Worm (Caenorhabditis elegans) whole organism, late embryonic: Measurements from ENCODE around the gene gad-3.

Experiments
- K09A11.1 ChIP-seq: sonication (generic microtip); optimal IDR thresholded peaks from 2 replicates; lab custom pipeline; 2017; ENCODE audit warnings: antibody characterized with exemption, mild to moderate bottlenecking, missing genetic modification characterization, missing compliant biosample characterization; ENCODE audit not compliant: insufficient read depth
- T23F11.4 ChIP-seq: fragments of 200-800 bp; sonication (Bioruptor generic); optimal IDR thresholded peaks from 2 replicates; lab custom pipeline; 2018; ENCODE audit warnings: mild to moderate bottlenecking, missing genetic modification characterization, missing compliant biosample characterization
- ahr-1 ChIP-seq: sonication (generic microtip); optimal IDR thresholded peaks from 2 replicates; lab custom pipeline; 2016; ENCODE audit warnings: missing genetic modification characterization, missing compliant biosample characterization
- ceh-18 ChIP-seq: sonication (generic microtip); optimal IDR thresholded peaks from 2 replicates; lab custom pipeline; 2016; ENCODE audit warnings: missing genetic modification characterization, missing compliant biosample characterization
- ceh-24 ChIP-seq: sonication (generic microtip); optimal IDR thresholded peaks from 2 replicates; lab custom pipeline; 2016; ENCODE audit warnings: mild to moderate bottlenecking, missing genetic modification characterization, missing compliant biosample characterization
- ceh-48 ChIP-seq: sonication (generic microtip); optimal IDR thresholded peaks from 2 replicates; lab custom pipeline; 2016; ENCODE audit warnings: missing genetic modification characterization, inconsistent platforms, missing compliant biosample characterization
- che-1 ChIP-seq: sonication (generic microtip); optimal IDR thresholded peaks from 2 replicates; lab custom pipeline; 2016; ENCODE audit warnings: mild to moderate bottlenecking, missing genetic modification characterization, missing compliant biosample characterization
- dmd-4 ChIP-seq: sonication (generic microtip); optimal IDR thresholded peaks from 2 replicates; lab custom pipeline; 2016; ENCODE audit warnings: borderline replicate concordance, missing genetic modification characterization, missing compliant biosample characterization
- elt-2 ChIP-seq: sonication (generic microtip); optimal IDR thresholded peaks from 2 replicates; lab custom pipeline; 2016; ENCODE audit warnings: missing genetic modification reagents, missing genetic modification characterization, missing compliant biosample characterization
- elt-4 ChIP-seq: sonication (generic microtip); optimal IDR thresholded peaks from 2 replicates; lab custom pipeline; 2016; ENCODE audit warnings: missing genetic modification characterization, missing compliant biosample characterization
- hlh-13 ChIP-seq: fragments of 200-800 bp; sonication (Bioruptor generic); optimal IDR thresholded peaks from 2 replicates; lab custom pipeline; 2018; ENCODE audit warnings: mild to moderate bottlenecking, missing genetic modification characterization, missing compliant biosample characterization
- hlh-15 ChIP-seq: sonication (generic microtip); optimal IDR thresholded peaks from 2 replicates; lab custom pipeline; 2016; ENCODE audit warnings: missing genetic modification characterization, missing compliant biosample characterization
- hlh-6 ChIP-seq: sonication (generic microtip); optimal IDR thresholded peaks from 2 replicates; lab custom pipeline; 2016; ENCODE audit warnings: missing genotype, missing genetic modification characterization, missing compliant biosample characterization
- lim-6 ChIP-seq: sonication (generic microtip); optimal IDR thresholded peaks from 2 replicates; lab custom pipeline; 2016; ENCODE audit warnings: missing genetic modification characterization, missing compliant biosample characterization
- mec-3 ChIP-seq: sonication (generic microtip); optimal IDR thresholded peaks from 2 replicates; lab custom pipeline; 2016; ENCODE audit warnings: borderline replicate concordance, missing genetic modification characterization, missing compliant biosample characterization
- nhr-11 ChIP-seq: fragments of 150-350 bp; optimal IDR thresholded peaks from 2 replicates; lab custom pipeline; 2014; ENCODE audit warnings: missing biosample characterization, missing genetic modification characterization
- odd-2 ChIP-seq: sonication (generic microtip); optimal IDR thresholded peaks from 2 replicates; lab custom pipeline; 2017; ENCODE audit warnings: antibody characterized with exemption, mild to moderate bottlenecking, missing genetic modification characterization, missing compliant biosample characterization
- pat-9 ChIP-seq: fragments of 200-800 bp; sonication (Bioruptor generic); optimal IDR thresholded peaks from 2 replicates; lab custom pipeline; 2018; ENCODE audit warnings: mild to moderate bottlenecking, missing genetic modification characterization, moderate library complexity, missing compliant biosample characterization
- pax-1 ChIP-seq: fragments of 150-350 bp; optimal IDR thresholded peaks from 2 replicates; lab custom pipeline; 2014; ENCODE audit warnings: missing biosample characterization, missing genetic modification characterization
- pha-4 ChIP-seq: fragments of 150-350 bp; optimal IDR thresholded peaks from 2 replicates; lab custom pipeline; 2018; ENCODE audit warnings: missing biosample characterization, missing genetic modification reagents, missing genetic modification characterization
- pros-1 ChIP-seq: fragments of 150-350 bp; optimal IDR thresholded peaks from 2 replicates; lab custom pipeline; 2014; ENCODE audit warnings: missing biosample characterization, missing genetic modification reagents, missing genetic modification characterization
- sdc-2 ChIP-seq: sonication (generic microtip); optimal IDR thresholded peaks from 2 replicates; lab custom pipeline; 2016; ENCODE audit warnings: missing genotype, missing genetic modification characterization, missing compliant biosample characterization
- sox-4 ChIP-seq: sonication (generic microtip); optimal IDR thresholded peaks from 2 replicates; lab custom pipeline; 2017; ENCODE audit warnings: mild to moderate bottlenecking, missing genetic modification characterization, inconsistent platforms, missing compliant biosample characterization
- tbx-2 ChIP-seq: sonication (generic microtip); optimal IDR thresholded peaks from 2 replicates; lab custom pipeline; 2016; ENCODE audit warnings: missing genetic modification characterization, missing compliant biosample characterization
- ttx-3 ChIP-seq: sonication (generic microtip); optimal IDR thresholded peaks from 2 replicates; lab custom pipeline; 2016; ENCODE audit warnings: missing genetic modification reagents, missing genetic modification characterization, missing compliant biosample characterization
- unc-3 ChIP-seq, 2 experiments: fragments of 200-800 bp in 1 of 2; sonication (Bioruptor generic) in 1 of 2; sonication (generic microtip) in 1 of 2; conservative IDR thresholded peaks in 1 of 2; optimal IDR thresholded peaks in 1 of 2; 2 replicates each; pipeline versions ENCODE4 v1.3.6 to Lab custom; 2016 to 2022; ENCODE audit warnings: missing compliant biosample characterization in 2 of 2, missing genetic modification characterization in 2 of 2, missing genetic modification reagents in 1 of 2
- unc-55 ChIP-seq: sonication (generic microtip); optimal IDR thresholded peaks from 2 replicates; lab custom pipeline; 2017; ENCODE audit warnings: missing biosample characterization, missing genetic modification reagents, missing genetic modification characterization

gad-3 gene

DNA sequence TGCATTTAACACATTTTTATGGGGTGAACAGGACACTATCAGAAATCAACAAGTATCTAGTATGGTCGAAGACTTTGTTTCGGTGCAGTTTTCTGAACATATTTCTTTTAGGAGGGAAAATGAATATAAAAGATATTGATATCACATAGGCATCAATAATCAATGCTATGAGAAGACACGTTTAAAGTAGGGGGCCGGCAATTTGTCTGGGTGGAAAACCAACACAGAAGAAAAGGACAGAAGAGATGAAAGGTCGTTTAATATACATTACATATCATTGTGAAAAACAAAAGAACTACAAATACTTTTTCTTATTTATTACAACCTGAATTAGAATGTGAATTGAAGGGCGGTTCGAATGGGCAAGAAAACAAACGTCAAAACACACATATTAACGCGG, 20.5 kb downstream of the gad-3 start:
- no peak for TF ChIP-seq sdc-2 (tag; lab: Kevin White, UChicago)
- TF ChIP-seq, all 69 proteins: peak for 0

DNA sequence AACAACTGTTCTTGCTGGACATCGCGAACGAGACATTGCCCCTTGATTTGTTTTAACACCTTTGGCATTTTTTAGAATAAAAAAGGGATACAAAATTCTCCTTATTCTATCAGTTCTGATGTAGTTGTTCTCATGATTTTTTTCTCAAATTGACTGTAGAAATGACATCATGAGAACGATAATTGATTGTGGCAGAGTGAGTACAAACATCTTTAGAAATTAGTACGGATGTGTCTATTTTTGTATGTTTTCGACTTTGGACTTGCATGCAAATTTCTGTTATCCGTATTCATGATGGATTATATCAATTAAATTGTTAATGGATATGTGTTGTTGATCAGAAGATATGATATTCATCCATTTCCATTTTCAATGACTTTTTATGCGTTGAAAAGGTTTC, 24.7 kb downstream of the gad-3 start:
- no peak for TF ChIP-seq tbx-2 (tag; lab: Kevin White, UChicago)
- TF ChIP-seq sox-4 (tag; lab: Kevin White, UChicago), result no peak

DNA sequence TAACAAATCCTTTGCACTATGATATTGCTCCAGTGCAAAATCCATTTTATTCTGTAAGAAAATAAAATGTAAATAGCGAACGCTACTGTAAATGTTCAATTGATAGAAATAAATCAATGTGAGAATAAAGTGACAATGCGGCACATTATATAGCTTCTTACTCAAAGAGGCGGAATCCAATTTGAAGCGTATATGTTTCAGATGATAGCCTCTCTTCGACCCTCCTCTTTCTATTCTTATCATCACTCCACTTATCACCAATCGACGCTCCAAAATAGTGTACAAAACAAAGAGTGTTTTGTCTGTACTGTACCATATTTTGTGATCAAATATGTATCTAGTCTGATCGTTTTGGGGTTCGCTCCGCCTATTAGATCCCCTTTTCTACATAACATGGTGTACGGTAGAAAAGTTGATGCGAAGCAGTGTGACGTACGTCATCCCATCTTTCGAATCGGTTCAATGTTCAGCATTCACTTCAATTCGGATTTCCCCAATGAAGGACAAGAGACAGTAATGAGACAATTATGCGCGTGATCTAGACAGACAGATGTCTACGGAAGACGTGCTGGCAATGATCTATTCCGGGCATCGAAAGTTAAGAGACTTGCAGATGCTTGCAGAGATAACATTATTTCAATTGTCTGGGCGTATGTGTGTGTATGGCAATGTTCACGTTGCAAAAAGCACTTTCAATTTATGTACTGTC, 25.8 kb downstream of the gad-3 start, which contains the start of gene spl-2:
TSS of gene spl-2 (minus strand) at position 51 of the 709 bp plus-strand sequence.
- TF ChIP-seq elt-4 (tag; lab: Kevin White, UChicago) (no peak), T23F11.4 (GFP tag; lab: Kevin White, UChicago) (no peak), che-1 (tag; lab: Kevin White, UChicago) (no peak), odd-2 (tag; lab: Kevin White, UChicago) (no peak), elt-2 (tag; lab: Kevin White, UChicago) (peak; percentile 22)
- TF ChIP-seq, all 69 proteins: peak for 1

DNA sequence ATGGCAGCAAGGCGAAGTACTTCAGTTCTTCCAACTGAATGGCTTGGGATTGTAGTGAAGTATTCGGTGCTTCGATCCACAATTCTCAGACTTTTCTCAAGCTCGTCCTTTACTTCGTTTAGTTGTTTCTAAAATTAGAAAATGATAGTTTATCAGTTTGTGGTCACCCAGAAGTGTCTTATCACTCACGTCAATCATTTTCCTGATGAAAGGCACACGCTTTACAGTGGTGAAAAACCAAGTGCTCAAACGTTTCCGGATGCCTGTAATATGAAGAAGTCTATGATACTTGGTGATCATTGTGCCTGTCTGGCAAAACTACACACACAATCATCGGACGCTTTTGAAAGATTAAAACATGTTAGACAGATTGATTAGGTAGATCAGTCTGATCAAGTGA, 26.6 kb downstream of the gad-3 start:
- TF ChIP-seq elt-2 (tag; lab: Kevin White, UChicago) (peak; percentile 19), hlh-15 (tag; lab: Kevin White, UChicago) (no peak)

DNA sequence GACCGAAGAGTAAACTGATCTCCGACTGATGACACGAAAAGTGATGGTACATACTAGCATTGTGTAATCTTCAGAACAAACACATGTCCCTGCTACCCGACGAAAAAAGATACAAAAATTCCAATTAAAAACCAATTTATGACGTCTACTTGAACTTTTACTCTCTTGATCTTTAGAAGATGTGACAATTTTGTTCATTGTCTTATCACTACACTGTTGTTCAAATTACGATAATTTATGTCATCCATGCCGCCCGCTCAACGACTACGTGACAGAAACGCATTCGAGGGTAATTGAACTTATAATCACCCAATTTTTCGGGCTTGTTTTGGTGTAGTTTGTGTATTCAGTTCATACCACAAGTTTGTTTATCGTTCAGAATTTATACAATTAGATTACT, 28.9 kb downstream of the gad-3 start:
- TF ChIP-seq pros-1 (tag; lab: Kevin White, UChicago), result no peak

DNA sequence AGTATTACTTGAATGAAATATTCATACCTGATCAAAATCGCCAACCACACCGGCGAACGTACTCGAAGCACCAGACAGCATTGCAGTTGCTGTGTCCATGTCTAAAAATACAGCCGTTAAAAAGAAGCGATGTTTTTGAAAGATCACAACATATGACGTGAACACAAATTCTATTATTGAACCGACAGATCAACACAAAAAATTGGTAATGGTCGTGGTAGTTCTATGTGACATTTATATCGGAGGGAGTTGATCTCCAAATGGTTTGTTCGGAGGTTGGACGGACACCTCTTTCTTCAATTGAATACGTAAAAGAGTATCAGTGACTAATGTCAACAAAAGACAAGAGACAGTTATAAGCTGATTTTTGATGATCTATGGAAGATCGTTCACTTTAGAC, 31.5 kb downstream of the gad-3 start, which contains the start of gene pitr-3:
TSS of gene pitr-3 (minus strand) at position 101 of the 400 bp plus-strand sequence.
- no peak for TF ChIP-seq ceh-48 (tag; lab: Kevin White, UChicago)
- no peak for TF ChIP-seq hlh-6
- TF ChIP-seq unc-3 (GFP tag; conservative IDR thresholded peaks at IDR 0.05; lab: Robert Waterston, UW), result no peak
- no peak for TF ChIP-seq unc-3 (tag; optimal IDR thresholded peaks at IDR 0.05; lab: Kevin White, UChicago)
- no peak for TF ChIP-seq che-1 (tag; lab: Kevin White, UChicago)
- TF ChIP-seq unc-55 (GFP tag; lab: Kevin White, UChicago), result no peak
- no peak for TF ChIP-seq pax-1 (tag; lab: Kevin White, UChicago)
- no peak for TF ChIP-seq dmd-4 (tag; lab: Kevin White, UChicago)
- no peak for TF ChIP-seq ttx-3 (tag; lab: Kevin White, UChicago)
- no peak for TF ChIP-seq K09A11.1 (tag; lab: Kevin White, UChicago)
- no peak for TF ChIP-seq ahr-1
- TF ChIP-seq mec-3, result no peak
- TF ChIP-seq hlh-13 (GFP tag; lab: Kevin White, UChicago), result no peak
- no peak for TF ChIP-seq nhr-11 (tag; lab: Kevin White, UChicago)

DNA sequence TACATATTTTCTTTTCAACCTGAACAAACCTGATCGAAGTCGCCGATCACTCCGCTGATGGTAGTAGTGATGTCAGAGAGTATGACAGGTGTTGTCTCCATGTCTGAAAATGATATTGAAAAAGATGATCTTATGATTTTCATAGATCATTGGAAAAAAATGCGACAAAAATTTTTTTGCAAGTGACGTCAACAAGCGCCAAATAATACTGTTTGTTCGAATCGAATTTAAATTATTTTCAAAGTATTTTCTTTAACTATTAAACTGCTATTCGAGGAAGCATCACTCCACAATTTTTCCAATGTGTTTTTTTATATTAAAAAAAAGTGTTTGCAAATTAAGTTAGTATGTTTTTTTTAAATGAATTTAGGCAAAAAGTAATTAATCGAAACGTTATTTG, 35.2 kb downstream of the gad-3 start, which contains the start of gene pitr-2:
TSS of gene pitr-2 (minus strand) at position 101 of the 400 bp plus-strand sequence.
- no peak for TF ChIP-seq hlh-15 (tag; lab: Kevin White, UChicago)
- no peak for TF ChIP-seq ceh-18 (tag; lab: Kevin White, UChicago)
- TF ChIP-seq ceh-24 (tag; lab: Kevin White, UChicago), result no peak
- no peak for TF ChIP-seq pha-4 (tag; lab: Kevin White, UChicago)
- TF ChIP-seq lim-6 (tag; lab: Kevin White, UChicago), result no peak
- TF ChIP-seq pat-9, result no peak
